Worm (Caenorhabditis elegans) whole organism, L4/young adult: ENCODE results near the gene misc-1.

Experiments
- dao-5 ChIP-seq: sonication (generic microtip); optimal IDR thresholded peaks from 2 replicates; lab custom pipeline; 2016; ENCODE audit warnings: missing genotype, missing genetic modification characterization, moderate library complexity, missing compliant biosample characterization
- him-1 ChIP-seq: sonication (generic microtip); optimal IDR thresholded peaks from 2 replicates; lab custom pipeline; 2016; ENCODE audit warnings: missing genotype, missing genetic modification reagents, missing genetic modification characterization, missing compliant biosample characterization

DNA sequence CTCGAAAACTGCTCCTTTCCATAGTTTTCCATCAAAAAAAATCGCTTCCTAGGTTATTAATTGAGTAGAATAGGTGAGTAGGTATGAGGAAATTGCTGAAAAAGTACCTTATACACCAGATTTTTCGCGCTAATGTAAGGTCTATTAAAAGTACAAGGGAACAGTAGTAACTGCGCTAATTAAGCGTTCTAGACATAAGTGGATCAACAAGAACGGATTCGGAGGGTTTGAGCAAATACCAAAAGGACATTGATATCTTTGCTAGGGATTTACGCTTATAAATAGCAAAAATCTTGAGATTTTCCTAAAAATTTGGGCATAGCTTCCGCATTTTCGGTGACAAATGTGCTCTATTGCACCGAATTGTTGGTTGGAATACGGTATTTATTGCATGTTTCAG lies 12.6 kb upstream of the misc-1 start, which contains the start of gene B0432.7:
- TF ChIP-seq dao-5 (no peak), him-1 (tag; lab: Kevin White, UChicago) (no peak)
